Fruit fly (Drosophila melanogaster): ENCODE data around the gene svp.

- no peak for TF ChIP-seq insv (optimal IDR thresholded peaks at IDR 0.05)
- TF ChIP-seq ttk (optimal IDR thresholded peaks at IDR 0.05): no peak
- no peak for TF ChIP-seq h (optimal IDR thresholded peaks at IDR 0.05)
- TF ChIP-seq Myc (optimal IDR thresholded peaks at IDR 0.05): no peak
- no peak for TF ChIP-seq psq (optimal IDR thresholded peaks at IDR 0.05)
- TF ChIP-seq Sin3A (optimal IDR thresholded peaks at IDR 0.05): no peak
These were observed 32.1 kb downstream of the svp start for dm6 chr3R:12290466-12291237.

Measured in Kc167 (cell line).